Fruit fly (Drosophila melanogaster): Measurements from ENCODE around the gene CG31368.
A peak's percentile ranks its signal among the peaks of the same experiment; 100 is the strongest.

CG31368 gene

dm6 chr3R:11888038-11888567, 5.5 kb downstream of the CG31368 start (continued):
- TF ChIP-seq CG12769 (tag; optimal IDR thresholded peaks at IDR 0.05) (no peak), CG2889 (GFP tag; IDR thresholded peaks at IDR 0.05) (no peak), CG1233 (GFP tag; optimal IDR thresholded peaks at IDR 0.05) (peak; percentile 14), Nf-YB (GFP tag; optimal IDR thresholded peaks at IDR 0.05) (no peak), inv (GFP tag; IDR thresholded peaks at IDR 0.05; ENCODE audit: partially characterized antibody) (peak; percentile 10; the same call in 1 of the 2 replicates), NC2β (GFP tag; optimal IDR thresholded peaks at IDR 0.05) (no peak), CG4820 (GFP tag; optimal IDR thresholded peaks at IDR 0.05) (no peak), Usf (GFP tag; optimal IDR thresholded peaks at IDR 0.05) (no peak), CG30403 (GFP tag; optimal IDR thresholded peaks at IDR 0.05) (peak; percentile 35), CG8388 (GFP tag; optimal IDR thresholded peaks at IDR 0.05) (no peak), knrl (GFP tag; IDR thresholded peaks at IDR 0.05; ENCODE audit: partially characterized antibody) (peak; percentile 57; the same call in 2 of the 3 replicates), CG34422 (GFP tag; IDR thresholded peaks at IDR 0.05) (no peak), Side (GFP tag; optimal IDR thresholded peaks at IDR 0.05) (no peak), PHDP (tag; optimal IDR thresholded peaks at IDR 0.05) (no peak), CG9727 (GFP tag; optimal IDR thresholded peaks at IDR 0.05) (no peak), CG7987 (GFP tag; optimal IDR thresholded peaks at IDR 0.05) (no peak), CG4707 (GFP tag; optimal IDR thresholded peaks at IDR 0.05) (no peak), CG18764 (GFP tag; optimal IDR thresholded peaks at IDR 0.05) (no peak), so (GFP tag; IDR thresholded peaks at IDR 0.05) (no peak), ranshi (GFP tag; IDR thresholded peaks at IDR 0.05) (no peak), Xrp1 (GFP tag; IDR thresholded peaks at IDR 0.05) (peak; percentile 31; the same call in 1 of the 2 replicates), CG6254 (GFP tag; optimal IDR thresholded peaks at IDR 0.05) (no peak), chn (GFP tag; optimal IDR thresholded peaks at IDR 0.05) (no peak), CG11504 (tag; optimal IDR thresholded peaks at IDR 0.05) (no peak), Awh (GFP tag; IDR thresholded peaks at IDR 0.05) (no peak), Ssrp (tag; optimal IDR thresholded peaks at IDR 0.05) (no peak), pum (GFP tag; optimal IDR thresholded peaks at IDR 0.05) (peak; percentile 12), pb (GFP tag; optimal IDR thresholded peaks at IDR 0.05) (no peak), CG2129 (GFP tag; IDR thresholded peaks at IDR 0.05; ENCODE audit: partially characterized antibody) (no peak), bab2 (GFP tag; optimal IDR thresholded peaks at IDR 0.05) (peak; percentile 16), MESR4 (GFP tag; optimal IDR thresholded peaks at IDR 0.05) (no peak), B-H2 (GFP tag; optimal IDR thresholded peaks at IDR 0.05) (no peak), CG4854 (GFP tag; optimal IDR thresholded peaks at IDR 0.05) (no peak), Ets65A (GFP tag) (no peak), Aef1 (GFP tag; IDR thresholded peaks at IDR 0.05) (no peak), CG10462 (GFP tag; optimal IDR thresholded peaks at IDR 0.05) (no peak), unpg (GFP tag; optimal IDR thresholded peaks at IDR 0.05) (no peak), klu (GFP tag; IDR thresholded peaks at IDR 0.05) (no peak), slp2 (GFP tag; optimal IDR thresholded peaks at IDR 0.05) (no peak), tx (GFP tag; optimal IDR thresholded peaks at IDR 0.05) (no peak), CG7928 (GFP tag; optimal IDR thresholded peaks at IDR 0.05) (no peak), CG18011 (GFP tag; optimal IDR thresholded peaks at IDR 0.05) (no peak), lab (GFP tag; optimal IDR thresholded peaks at IDR 0.05) (no peak), dimm (GFP tag; IDR thresholded peaks at IDR 0.05) (no peak), z (GFP tag; IDR thresholded peaks at IDR 0.05) (0 out of 3 replicates have a peak, but pooled peaks have one; percentile 25), mld (GFP tag; IDR thresholded peaks at IDR 0.05; ENCODE audit: partially characterized antibody) (no peak), esg (GFP tag; conservative IDR thresholded peaks at IDR 0.05) (no peak), CG5180 (GFP tag; optimal IDR thresholded peaks at IDR 0.05) (peak; percentile 81), zen (tag; optimal IDR thresholded peaks at IDR 0.05) (no peak), Sin3A (optimal IDR thresholded peaks at IDR 0.05) (no peak), CG2202 (tag; optimal IDR thresholded peaks at IDR 0.05) (no peak)

Data from whole organism, embryonic.